Fruit fly (Drosophila melanogaster) whole organism, embryonic: Measurements from ENCODE around the gene Spn75F.

Experiments used
- Abd-B ChIP-seq: fragments of 200-800 bp; sonication (Bioruptor generic); optimal IDR thresholded peaks from 2 replicates; lab custom pipeline; 2018; ENCODE audit warnings: missing biosample characterization, mild to moderate bottlenecking, missing genetic modification characterization, moderate library complexity
- CG10321 ChIP-seq: fragments of 200-800 bp; sonication (Bioruptor generic); IDR thresholded peaks from 2 replicates; pipeline ENCODE4 v1.3.6; 2022; ENCODE audit warnings: missing biosample characterization, missing genetic modification characterization
- CG10366 ChIP-seq: fragments of 200-800 bp; sonication (Bioruptor generic); IDR thresholded peaks from 2 replicates; pipeline ENCODE4 v1.3.6; 2022; ENCODE audit warnings: missing biosample characterization, missing genetic modification characterization
- CG10431 ChIP-seq: fragments of 200-800 bp; sonication (Bioruptor generic); optimal IDR thresholded peaks from 3 replicates; lab custom pipeline; 2018; ENCODE audit warnings: missing biosample characterization, mild to moderate bottlenecking, missing genetic modification characterization
- CG10979 ChIP-seq: fragments of 200-800 bp; sonication (Bioruptor generic); optimal IDR thresholded peaks from 2 replicates; lab custom pipeline; 2018; ENCODE audit warnings: missing biosample characterization, mild to moderate bottlenecking, missing genetic modification characterization, moderate library complexity
- CG11560 ChIP-seq: fragments of 200-800 bp; sonication (Bioruptor generic); IDR thresholded peaks from 3 replicates; pipeline ENCODE4 v1.3.6; 2022; ENCODE audit warnings: missing biosample characterization, missing genetic modification characterization
- CG12744 ChIP-seq: fragments of 200-800 bp; sonication (Bioruptor generic); optimal IDR thresholded peaks from 2 replicates; lab custom pipeline; 2016; ENCODE audit warnings: missing biosample characterization, missing genetic modification characterization
- CG12769 ChIP-seq: fragments of 200-800 bp; sonication (Bioruptor generic); optimal IDR thresholded peaks from 2 replicates; lab custom pipeline; 2019; ENCODE audit warnings: missing biosample characterization, mild to moderate bottlenecking, missing genetic modification characterization, moderate library complexity
- CG15011 ChIP-seq: fragments of 200-800 bp; sonication (Bioruptor generic); optimal IDR thresholded peaks from 3 replicates; lab custom pipeline; 2018; ENCODE audit warnings: missing biosample characterization, mild to moderate bottlenecking, missing genetic modification characterization
- CG1529 ChIP-seq: fragments of 200-800 bp; sonication (Bioruptor generic); optimal IDR thresholded peaks from 3 replicates; lab custom pipeline; 2018; ENCODE audit warnings: missing biosample characterization, missing genetic modification characterization
- CG1603 ChIP-seq: fragments of 200-800 bp; sonication (Bioruptor generic); optimal IDR thresholded peaks from 2 replicates; lab custom pipeline; 2019; ENCODE audit warnings: missing biosample characterization, mild to moderate bottlenecking, missing genetic modification characterization, moderate library complexity
- CG17186 ChIP-seq: fragments of 200-800 bp; sonication (Bioruptor generic); optimal IDR thresholded peaks from 3 replicates; lab custom pipeline; 2017; ENCODE audit warnings: missing biosample characterization, missing genetic modification reagents, missing genetic modification characterization
- CG17361 ChIP-seq: fragments of 200-800 bp; sonication (Bioruptor generic); IDR thresholded peaks from 3 replicates; pipeline ENCODE4 v1.3.6; 2022; ENCODE audit warnings: missing biosample characterization, missing genetic modification characterization
- CG1832 ChIP-seq: fragments of 200-800 bp; sonication (Bioruptor generic); optimal IDR thresholded peaks from 2 replicates; lab custom pipeline; 2017; ENCODE audit warnings: missing biosample characterization, mild to moderate bottlenecking, missing genetic modification characterization, inconsistent platforms
- CG18619 ChIP-seq: fragments of 200-800 bp; sonication (Bioruptor generic); optimal IDR thresholded peaks from 3 replicates; lab custom pipeline; 2017; ENCODE audit warnings: missing biosample characterization, mild to moderate bottlenecking, missing genetic modification characterization
- CG2712 ChIP-seq: fragments of 200-800 bp; optimal IDR thresholded peaks from 3 replicates; lab custom pipeline; 2019; ENCODE audit warnings: missing biosample characterization, mild to moderate bottlenecking, missing genetic modification characterization, moderate library complexity
- CG30403 ChIP-seq: fragments of 200-800 bp; sonication (Bioruptor generic); optimal IDR thresholded peaks from 3 replicates; lab custom pipeline; 2016; ENCODE audit warnings: missing biosample characterization, missing genetic modification characterization
- CG3838 ChIP-seq: fragments of 200-800 bp; sonication (Bioruptor generic); optimal IDR thresholded peaks from 3 replicates; lab custom pipeline; 2016; ENCODE audit warnings: missing biosample characterization, missing genetic modification characterization
- CG5953 ChIP-seq: fragments of 200-800 bp; sonication (Bioruptor generic); IDR thresholded peaks from 2 replicates; pipeline ENCODE4 v1.3.6; 2022; ENCODE audit warnings: missing biosample characterization, missing genetic modification characterization
- CG6654 ChIP-seq: fragments of 200-800 bp; sonication (Bioruptor generic); optimal IDR thresholded peaks from 2 replicates; lab custom pipeline; 2017; ENCODE audit warnings: missing biosample characterization, mild to moderate bottlenecking, missing genetic modification characterization
- CG6791 ChIP-seq: fragments of 200-800 bp; sonication (Bioruptor generic); IDR thresholded peaks from 3 replicates; pipeline ENCODE4 v1.3.6; 2022; ENCODE audit warnings: missing biosample characterization, missing genetic modification characterization; ENCODE audit not compliant: partially characterized antibody
- CG9609 ChIP-seq: fragments of 200-800 bp; sonication (Bioruptor generic); optimal IDR thresholded peaks from 3 replicates; lab custom pipeline; 2016; ENCODE audit warnings: missing biosample characterization, missing genetic modification characterization
- CG9817 ChIP-seq: fragments of 200-800 bp; sonication (Bioruptor generic); optimal IDR thresholded peaks from 2 replicates; lab custom pipeline; 2018; ENCODE audit warnings: missing biosample characterization, mild to moderate bottlenecking, missing genetic modification characterization, moderate library complexity
- CkIIα-i1 ChIP-seq: fragments of 200-800 bp; sonication (Bioruptor generic); IDR thresholded peaks from 2 replicates; pipeline ENCODE4 v1.3.6; 2022; ENCODE audit warnings: missing biosample characterization, missing genetic modification characterization
- CrebB ChIP-seq: fragments of 200-800 bp; sonication (Bioruptor generic); optimal IDR thresholded peaks from 3 replicates; lab custom pipeline; 2018; ENCODE audit warnings: missing biosample characterization, mild to moderate bottlenecking, missing genetic modification characterization
- Dref ChIP-seq: fragments of 200-800 bp; sonication (Bioruptor generic); IDR thresholded peaks from 2 replicates; pipeline ENCODE4 v1.3.6; 2022; ENCODE audit warnings: missing biosample characterization, missing genetic modification characterization
- H15 ChIP-seq: fragments of 200-800 bp; sonication (Bioruptor generic); IDR thresholded peaks from 3 replicates; pipeline ENCODE4 v1.3.6; 2022; ENCODE audit warnings: missing biosample characterization, missing genetic modification characterization
- HLH54F ChIP-seq: fragments of 200-800 bp; sonication (Bioruptor generic); optimal IDR thresholded peaks from 3 replicates; lab custom pipeline; 2016; ENCODE audit warnings: missing biosample characterization, missing genetic modification characterization
- Hand ChIP-seq: fragments of 200-800 bp; sonication (Bioruptor generic); optimal IDR thresholded peaks from 2 replicates; lab custom pipeline; 2017; ENCODE audit warnings: mild to moderate bottlenecking, missing biosample characterization, missing genetic modification reagents, missing genetic modification characterization
- HmgD ChIP-seq: fragments of 200-800 bp; sonication (Bioruptor generic); optimal IDR thresholded peaks from 3 replicates; lab custom pipeline; 2016; ENCODE audit warnings: missing biosample characterization, missing genetic modification characterization
- Med ChIP-seq: fragments of 200-800 bp; sonication (Bioruptor generic); peaks from one replicate; lab custom pipeline; 2016; ENCODE audit warnings: missing biosample characterization, missing genetic modification characterization, mild to moderate bottlenecking, inconsistent platforms, moderate library complexity
- Opbp ChIP-seq: fragments of 200-800 bp; sonication (Bioruptor generic); IDR thresholded peaks from 3 replicates; pipeline ENCODE4 v1.3.6; 2022; ENCODE audit warnings: missing biosample characterization, missing genetic modification characterization; ENCODE audit not compliant: partially characterized antibody
- Scr ChIP-seq: fragments of 200-800 bp; sonication (Bioruptor generic); IDR thresholded peaks from 2 replicates; pipeline ENCODE4 v1.3.6; 2022; ENCODE audit warnings: missing biosample characterization, missing genetic modification characterization; ENCODE audit not compliant: partially characterized antibody
- Sry-β ChIP-seq: fragments of 200-800 bp; sonication (Bioruptor generic); optimal IDR thresholded peaks from 2 replicates; lab custom pipeline; 2018; ENCODE audit warnings: missing biosample characterization, mild to moderate bottlenecking, missing genetic modification characterization, moderate library complexity
- Xrp1 ChIP-seq: fragments of 200-800 bp; sonication (Bioruptor generic); IDR thresholded peaks from 2 replicates; pipeline ENCODE4 v1.3.6; 2022; ENCODE audit warnings: missing biosample characterization, missing genetic modification characterization
- ap ChIP-seq: fragments of 200-800 bp; sonication (Bioruptor generic); IDR thresholded peaks from 2 replicates; pipeline ENCODE4 v1.3.6; 2022; ENCODE audit warnings: missing biosample characterization, missing genetic modification characterization
- crol ChIP-seq: fragments of 200-800 bp; sonication (Bioruptor generic); IDR thresholded peaks from 2 replicates; pipeline ENCODE4 v1.3.6; 2022; ENCODE audit warnings: missing biosample characterization, missing genetic modification characterization
- ems ChIP-seq: fragments of 200-800 bp; sonication (Bioruptor generic); optimal IDR thresholded peaks from 3 replicates; lab custom pipeline; 2016; ENCODE audit warnings: missing biosample characterization, missing genetic modification characterization
- fd96Cb ChIP-seq: fragments of 200-800 bp; sonication (Bioruptor generic); optimal IDR thresholded peaks from 2 replicates; lab custom pipeline; 2018; ENCODE audit warnings: missing biosample characterization, mild to moderate bottlenecking, missing genetic modification characterization, moderate library complexity
- gem ChIP-seq: fragments of 200-800 bp; sonication (Bioruptor generic); optimal IDR thresholded peaks from 2 replicates; lab custom pipeline; 2019; ENCODE audit warnings: missing biosample characterization, mild to moderate bottlenecking, missing genetic modification characterization, moderate library complexity
- hb ChIP-seq: fragments of 200-800 bp; sonication (Bioruptor generic); IDR thresholded peaks from 3 replicates; pipeline ENCODE4 v1.3.6; 2022; ENCODE audit warnings: missing biosample characterization, missing genetic modification characterization; ENCODE audit not compliant: partially characterized antibody
- onecut ChIP-seq: fragments of 200-800 bp; sonication (Bioruptor generic); IDR thresholded peaks from 2 replicates; pipeline ENCODE4 v1.3.6; 2022; ENCODE audit warnings: missing biosample characterization, missing genetic modification characterization
- pita ChIP-seq: fragments of 200-800 bp; sonication (Bioruptor generic); optimal IDR thresholded peaks from 2 replicates; lab custom pipeline; 2017; ENCODE audit warnings: missing biosample characterization, mild to moderate bottlenecking, missing genetic modification characterization
- rib ChIP-seq: fragments of 200-800 bp; sonication (Bioruptor generic); IDR thresholded peaks from 2 replicates; pipeline ENCODE4 v1.3.6; 2022; ENCODE audit warnings: missing biosample characterization, missing genetic modification characterization
- row ChIP-seq: fragments of 200-800 bp; sonication (Bioruptor generic); IDR thresholded peaks from 3 replicates; pipeline ENCODE4 v1.3.6; 2022; ENCODE audit warnings: missing biosample characterization, missing genetic modification characterization
- seq ChIP-seq: fragments of 200-800 bp; sonication (Bioruptor generic); IDR thresholded peaks from 2 replicates; pipeline ENCODE4 v1.3.6; 2022; ENCODE audit warnings: missing biosample characterization, missing genetic modification characterization
- ssp ChIP-seq: fragments of 200-800 bp; sonication (Bioruptor generic); IDR thresholded peaks from 2 replicates; pipeline ENCODE4 v1.3.6; 2022; ENCODE audit warnings: missing biosample characterization, missing genetic modification characterization
- twi ChIP-seq: fragments of 200-800 bp; optimal IDR thresholded peaks from 2 replicates; lab custom pipeline; 2019; ENCODE audit warnings: missing biosample characterization, mild to moderate bottlenecking, missing genetic modification characterization, moderate library complexity
- unpg ChIP-seq: fragments of 200-800 bp; sonication (Bioruptor generic); optimal IDR thresholded peaks from 3 replicates; lab custom pipeline; 2018; ENCODE audit warnings: missing biosample characterization, mild to moderate bottlenecking, missing genetic modification characterization, moderate library complexity
- usp ChIP-seq: fragments of >200 bp; optimal IDR thresholded peaks from 2 replicates; lab custom pipeline; 2017; ENCODE audit warnings: missing biosample characterization, missing genetic modification characterization

Gene Spn75F

dm6 chr3L:19151938-19152517 is 22.6 kb upstream of the Spn75F start (continued):
- no peak for TF ChIP-seq ap (GFP tag; lab: Robert Waterston, UW)
- no peak for TF ChIP-seq pita (GFP tag; lab: Kevin White, UChicago)
- TF ChIP-seq row (GFP tag; lab: Robert Waterston, UW), result peak; percentile 15; the same call in 1 of the 3 replicates
- TF ChIP-seq CG15011, result no peak
- peak; percentile 25 for TF ChIP-seq gem (tag; lab: Kevin White, UChicago)
- TF ChIP-seq seq (GFP tag; lab: Robert Waterston, UW), result peak; percentile 21; the same call in 1 of the 2 replicates
- no peak for TF ChIP-seq Sry-β (GFP tag; lab: Kevin White, UChicago)
- TF ChIP-seq unpg (GFP tag; lab: Kevin White, UChicago), result no peak
- no peak for TF ChIP-seq CG10366 (GFP tag; lab: Robert Waterston, UW)
- TF ChIP-seq ssp, result no peak
- no peak for TF ChIP-seq HmgD (GFP tag; lab: Kevin White, UChicago)
- no peak for TF ChIP-seq CG12769
- no peak for TF ChIP-seq H15 (GFP tag; lab: Robert Waterston, UW)
- no peak for TF ChIP-seq CG12744 (GFP tag; lab: Kevin White, UChicago)
- TF ChIP-seq CkIIα-i1 (GFP tag; lab: Robert Waterston, UW), result no peak
- no peak for TF ChIP-seq CG6791 (GFP tag; lab: Robert Waterston, UW)
- no peak for TF ChIP-seq CG9817
- TF ChIP-seq hb, result no peak
- TF ChIP-seq Scr, result no peak
- no peak for TF ChIP-seq ems (GFP tag; lab: Kevin White, UChicago)
- TF ChIP-seq CG6654 (GFP tag; lab: Kevin White, UChicago), result no peak
- no peak for TF ChIP-seq usp (GFP tag; lab: Kevin White, UChicago)
- TF ChIP-seq HLH54F (GFP tag; lab: Kevin White, UChicago), result no peak
- TF ChIP-seq CG1603 (tag; lab: Kevin White, UChicago), result peak; percentile 4
- no peak for TF ChIP-seq twi (tag; lab: Kevin White, UChicago)

dm6 chr3L:19150987-19151386 is 21.5 kb upstream of the Spn75F start:
- TF ChIP-seq Hand (GFP tag; lab: Kevin White, UChicago) (no peak), CG5953 (peak; percentile 24; the same call in 1 of the 2 replicates), CG1529 (GFP tag; lab: Kevin White, UChicago) (no peak), CG2712 (tag; lab: Kevin White, UChicago) (no peak), CG10321 (GFP tag; lab: Robert Waterston, UW) (no peak), Dref (GFP tag; lab: Robert Waterston, UW) (no peak), crol (GFP tag; lab: Robert Waterston, UW) (peak; percentile 76), CG17361 (GFP tag; lab: Robert Waterston, UW) (no peak), CG10979 (tag; lab: Kevin White, UChicago) (no peak), CrebB (no peak), CG1832 (GFP tag; lab: Kevin White, UChicago) (peak; percentile 55), onecut (GFP tag; lab: Robert Waterston, UW) (peak; percentile 36; the same call in 1 of the 2 replicates), CG18619 (GFP tag; lab: Kevin White, UChicago) (no peak), CG9609 (no peak)

- no peak for TF ChIP-seq fd96Cb
- TF ChIP-seq onecut (GFP tag; lab: Robert Waterston, UW), result no peak
- no peak for TF ChIP-seq rib (GFP tag; lab: Robert Waterston, UW)
- no peak for TF ChIP-seq Abd-B (GFP tag; lab: Kevin White, UChicago)
- TF ChIP-seq CG3838 (GFP tag; lab: Kevin White, UChicago), result no peak
- TF ChIP-seq Xrp1 (GFP tag; lab: Robert Waterston, UW), result no peak
- TF ChIP-seq Opbp (GFP tag; lab: Robert Waterston, UW), result no peak
- TF ChIP-seq Med (GFP tag; lab: Kevin White, UChicago), result peak; percentile 49
- no peak for TF ChIP-seq CG17186 (GFP tag; lab: Kevin White, UChicago)
- peak; percentile 20 for TF ChIP-seq CG2712 (tag; lab: Kevin White, UChicago)
- TF ChIP-seq row (GFP tag; lab: Robert Waterston, UW), result peak; percentile 23; the same call in 1 of the 3 replicates
- TF ChIP-seq CG11560 (tag; lab: Robert Waterston, UW), result no peak
- peak; percentile 2 for TF ChIP-seq CG30403
- TF ChIP-seq CG10431 (GFP tag; lab: Kevin White, UChicago), result no peak
Observed at dm6 chr3L:19147169-19147568, 17.7 kb upstream of the Spn75F start.
